Worm (Caenorhabditis elegans) whole organism, L4/young adult: ENCODE results near the gene srz-70.

Source experiments
- W03F9.2 ChIP-seq: fragments of 150-350 bp; optimal IDR thresholded peaks from 2 replicates; lab custom pipeline; 2014; ENCODE audit warnings: missing biosample characterization, missing genetic modification characterization
- dao-5 ChIP-seq: sonication (generic microtip); optimal IDR thresholded peaks from 2 replicates; lab custom pipeline; 2016; ENCODE audit warnings: missing genotype, missing genetic modification characterization, moderate library complexity, missing compliant biosample characterization
- him-1 ChIP-seq: sonication (generic microtip); optimal IDR thresholded peaks from 2 replicates; lab custom pipeline; 2016; ENCODE audit warnings: missing genotype, missing genetic modification reagents, missing genetic modification characterization, missing compliant biosample characterization

The srz-70 gene

ce11 chrIV:3478911-3479385, at the start of gene srz-70, which contains the start of gene C09G12.5:
TSS of gene srz-70 (minus strand) at chrIV:3479011.
TSS of gene C09G12.5 (plus strand) at chrIV:3479335.
- no peak for TF ChIP-seq dao-5 (tag; lab: Kevin White, UChicago)
- no peak for TF ChIP-seq him-1
- no peak for TF ChIP-seq W03F9.2 (tag; lab: Kevin White, UChicago)

ce11 chrIV:3527878-3528277, 49.1 kb upstream of the srz-70 start:
- TF ChIP-seq him-1 = no peak
- TF ChIP-seq W03F9.2 (tag; lab: Kevin White, UChicago) = no peak
- TF ChIP-seq dao-5 (tag; lab: Kevin White, UChicago) = no peak

ce11 chrIV:3526831-3527404, 48.1 kb upstream of the srz-70 start, which contains the start of gene M57.2:
TSS of gene M57.2 (plus strand) at chrIV:3527354.
- no peak for TF ChIP-seq W03F9.2 (tag; lab: Kevin White, UChicago)
- no peak for TF ChIP-seq dao-5 (tag; lab: Kevin White, UChicago)
- no peak for TF ChIP-seq him-1

ce11 chrIV:3526144-3526797, 47.5 kb upstream of the srz-70 start:
- TF ChIP-seq dao-5 (tag; lab: Kevin White, UChicago) (no peak), him-1 (no peak), W03F9.2 (tag; lab: Kevin White, UChicago) (no peak)

- TF ChIP-seq dao-5 (tag; lab: Kevin White, UChicago) (no peak), him-1 (peak; percentile 23)
Measured at ce11 chrIV:3524584-3525020, 45.8 kb upstream of the srz-70 start.

ce11 chrIV:3523419-3523818, 44.6 kb upstream of the srz-70 start:
- TF ChIP-seq him-1 (no peak), W03F9.2 (tag; lab: Kevin White, UChicago) (no peak), dao-5 (tag; lab: Kevin White, UChicago) (no peak)

- TF ChIP-seq W03F9.2 (tag; lab: Kevin White, UChicago) (no peak), him-1 (no peak), dao-5 (tag; lab: Kevin White, UChicago) (no peak)
Measured at ce11 chrIV:3521710-3522109, 42.9 kb upstream of the srz-70 start.

- TF ChIP-seq him-1 (no peak), dao-5 (tag; lab: Kevin White, UChicago) (no peak), W03F9.2 (tag; lab: Kevin White, UChicago) (no peak)
Measured at ce11 chrIV:3520957-3521356, 42.1 kb upstream of the srz-70 start.

ce11 chrIV:3520374-3520773, 41.6 kb upstream of the srz-70 start:
- TF ChIP-seq W03F9.2 (tag; lab: Kevin White, UChicago) = no peak
- no peak for TF ChIP-seq dao-5 (tag; lab: Kevin White, UChicago)
- no peak for TF ChIP-seq him-1

- TF ChIP-seq him-1 (no peak), W03F9.2 (tag; lab: Kevin White, UChicago) (no peak), dao-5 (tag; lab: Kevin White, UChicago) (no peak)
Measured at ce11 chrIV:3519352-3519751, 40.5 kb upstream of the srz-70 start.

- TF ChIP-seq dao-5 (tag; lab: Kevin White, UChicago) = no peak
- peak; percentile 19 for TF ChIP-seq W03F9.2 (tag; lab: Kevin White, UChicago)
Measured at ce11 chrIV:3517582-3517981, 38.8 kb upstream of the srz-70 start.

- TF ChIP-seq him-1 (no peak), dao-5 (tag; lab: Kevin White, UChicago) (no peak), W03F9.2 (tag; lab: Kevin White, UChicago) (no peak)
Measured at ce11 chrIV:3516586-3516985, 37.8 kb upstream of the srz-70 start, which contains the start of gene unc-33. TSS of gene unc-33 (plus strand) at chrIV:3516886.

- TF ChIP-seq him-1 = peak; percentile 41
- TF ChIP-seq W03F9.2 (tag; lab: Kevin White, UChicago) = no peak
Measured at ce11 chrIV:3515412-3516046, 36.7 kb upstream of the srz-70 start.

- no peak for TF ChIP-seq dao-5 (tag; lab: Kevin White, UChicago)
- TF ChIP-seq him-1 = no peak
- no peak for TF ChIP-seq W03F9.2 (tag; lab: Kevin White, UChicago)
Measured at ce11 chrIV:3514467-3514866, 35.7 kb upstream of the srz-70 start, which contains the start of gene tsg-101. TSS of gene tsg-101 (minus strand) at chrIV:3514567.
